Worm (Caenorhabditis elegans): ENCODE data around the gene Y57G11C.36.

Gene Y57G11C.36

ce11 chrIV:14790579-14790978, 17.0 kb upstream of the Y57G11C.36 start:
- TF ChIP-seq ccch-3 (GFP tag; optimal IDR thresholded peaks at IDR 0.05) (no peak), B0019.2 (GFP tag; conservative IDR thresholded peaks at IDR 0.05) (no peak), athp-1 (tag; optimal IDR thresholded peaks at IDR 0.05) (peak; percentile 31), ceh-91 (GFP tag; IDR thresholded peaks at IDR 0.05) (no peak), madf-8 (GFP tag; conservative IDR thresholded peaks at IDR 0.05) (no peak; the same call in 1 of the 2 replicates), ceh-27 (GFP tag; optimal IDR thresholded peaks at IDR 0.05) (no peak), hlh-12 (tag; optimal IDR thresholded peaks at IDR 0.05) (no peak), Y95B8A.8 (GFP tag; IDR thresholded peaks at IDR 0.05) (peak; percentile 68; the same call in 1 of the 2 replicates), F55B11.4 (tag; optimal IDR thresholded peaks at IDR 0.05; ENCODE audit: borderline replicate concordance, insufficient read depth) (no peak), repo-1 (tag; optimal IDR thresholded peaks at IDR 0.05) (no peak), F23B12.7 (tag; optimal IDR thresholded peaks at IDR 0.05; ENCODE audit: insufficient read depth) (no peak), lag-1 (GFP tag; IDR thresholded peaks at IDR 0.05) (no peak), dox-1 (GFP tag; IDR thresholded peaks at IDR 0.05) (no peak), ceh-100 (GFP tag; IDR thresholded peaks at IDR 0.05) (no peak), nfya-2 (GFP tag; IDR thresholded peaks at IDR 0.05) (no peak), F39B2.1 (GFP tag; IDR thresholded peaks at IDR 0.05) (no peak), Y67H2A.10 (GFP tag; conservative IDR thresholded peaks at IDR 0.05) (0 out of 2 replicates have a peak, but pooled peaks have one; percentile 28), ceh-40 (GFP tag; IDR thresholded peaks at IDR 0.05) (no peak), ztf-3 (GFP tag; optimal IDR thresholded peaks at IDR 0.05) (no peak), C17E4.6 (GFP tag; IDR thresholded peaks at IDR 0.05) (no peak), K11D2.4 (GFP tag; IDR thresholded peaks at IDR 0.05) (no peak), madf-3 (GFP tag; IDR thresholded peaks at IDR 0.05) (no peak), sptf-2 (GFP tag; optimal IDR thresholded peaks at IDR 0.05) (no peak), nhr-179 (tag; optimal IDR thresholded peaks at IDR 0.05) (no peak), hmg-1.2 (GFP tag; IDR thresholded peaks at IDR 0.05) (peak; percentile 10; the same call in 1 of the 2 replicates), aptf-3 (GFP tag; IDR thresholded peaks at IDR 0.05) (no peak), ama-1 (optimal IDR thresholded peaks at IDR 0.05) (no peak), ama-1 (GFP tag; optimal IDR thresholded peaks at IDR 0.05) (peak in 1 of 2 experiments; percentile 47), lin-35 (GFP tag; optimal IDR thresholded peaks at IDR 0.05) (peak in 1 of 3 experiments; percentile 62), ztf-28 (GFP tag; IDR thresholded peaks at IDR 0.05) (no peak), attf-3 (GFP tag; conservative IDR thresholded peaks at IDR 0.05) (no peak), lin-54 (GFP tag; optimal IDR thresholded peaks at IDR 0.05) (peak; percentile 21), Y56A3A.18 (GFP tag; IDR thresholded peaks at IDR 0.05) (0 out of 2 replicates have a peak, but pooled peaks have one; percentile 3), F49E8.2 (tag; optimal IDR thresholded peaks at IDR 0.05; ENCODE audit: insufficient read depth) (no peak), hsf-1 (GFP tag; IDR thresholded peaks at IDR 0.05) (no peak), nhr-80 (tag; optimal IDR thresholded peaks at IDR 0.05) (no peak), mes-4 (tag; optimal IDR thresholded peaks at IDR 0.05) (peak; percentile 12), mxl-1 (tag; optimal IDR thresholded peaks at IDR 0.05) (no peak), hrde-1 (tag; optimal IDR thresholded peaks at IDR 0.05; ENCODE audit: borderline replicate concordance) (peak; percentile 48), F33H1.4 (GFP tag; IDR thresholded peaks at IDR 0.05) (no peak), unc-130 (GFP tag; optimal IDR thresholded peaks at IDR 0.05) (no peak), lsl-1 (GFP tag; optimal IDR thresholded peaks at IDR 0.05) (peak; percentile 0), ztf-6 (GFP tag; IDR thresholded peaks at IDR 0.05) (no peak), F57A8.1 (GFP tag; optimal IDR thresholded peaks at IDR 0.05) (no peak), efl-1 (GFP tag; optimal IDR thresholded peaks at IDR 0.05) (no peak), Y53F4B.3 (GFP tag; IDR thresholded peaks at IDR 0.05) (no peak), nfya-1 (tag; optimal IDR thresholded peaks at IDR 0.05; ENCODE audit: borderline replicate concordance, insufficient read depth) (no peak), let-526 (GFP tag; IDR thresholded peaks at IDR 0.05) (no peak), egl-18 (GFP tag; IDR thresholded peaks at IDR 0.05) (no peak), nhr-120 (GFP tag; IDR thresholded peaks at IDR 0.05) (no peak)
